Worm (Caenorhabditis elegans) whole organism, early embryonic: ENCODE results near the gene fbxa-220.

Experiments
- F13C5.2 ChIP-seq: sonication (generic microtip); optimal IDR thresholded peaks from 2 replicates; lab custom pipeline; 2017; ENCODE audit warnings: mild to moderate bottlenecking, missing genetic modification characterization, inconsistent platforms, missing compliant biosample characterization
- ama-1 ChIP-seq: fragments of 150-350 bp; optimal IDR thresholded peaks from 2 replicates; lab custom pipeline; 2014
- ets-7 ChIP-seq: sonication (generic microtip); optimal IDR thresholded peaks from 2 replicates; lab custom pipeline; 2016; ENCODE audit warnings: missing genotype, missing genetic modification characterization, missing compliant biosample characterization
- sea-1 ChIP-seq: fragments of 200-800 bp; sonication (Bioruptor generic); conservative IDR thresholded peaks from 2 replicates; pipeline ENCODE4 v1.3.6; 2022; ENCODE audit warnings: missing genetic modification characterization, missing compliant biosample characterization
- tra-4 ChIP-seq: sonication (generic microtip); optimal IDR thresholded peaks from 2 replicates; lab custom pipeline; 2017; ENCODE audit warnings: missing genetic modification characterization, missing compliant biosample characterization

DNA sequence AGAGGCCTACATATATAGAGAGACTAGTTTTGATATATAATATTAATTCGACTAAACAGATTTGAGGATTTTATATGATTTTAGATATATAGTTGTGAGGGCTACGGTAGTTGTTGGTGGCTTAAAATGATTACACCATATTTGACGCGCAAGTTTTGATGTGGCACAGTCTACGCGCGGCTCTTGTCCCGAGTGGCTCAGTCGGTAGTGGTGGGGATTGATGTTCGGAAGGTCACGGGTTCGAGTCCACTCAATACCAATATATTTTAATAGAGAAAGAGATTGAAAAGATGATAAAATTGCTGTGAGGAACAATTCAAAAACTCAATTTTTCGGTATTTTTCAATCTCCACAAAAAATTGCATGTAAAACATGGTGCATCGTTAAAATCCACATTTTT, 11.1 kb downstream of the fbxa-220 start:
- TF ChIP-seq F13C5.2 (tag; lab: Kevin White, UChicago) (no peak), tra-4 (tag; lab: Kevin White, UChicago) (no peak), ama-1 (lab: Kevin White, UChicago) (no peak), ets-7 (tag; lab: Kevin White, UChicago) (no peak), sea-1 (GFP tag; lab: Robert Waterston, UW) (no peak)
